Worm (Caenorhabditis elegans) whole organism, L1 larva: Measurements from ENCODE around the gene unc-84.

Source experiments
- C04F5.9 ChIP-seq: sonication (generic microtip); optimal IDR thresholded peaks from 2 replicates; lab custom pipeline; 2016; ENCODE audit warnings: missing genetic modification characterization, missing compliant biosample characterization
- C16A3.4 ChIP-seq: fragments of 150-350 bp; optimal IDR thresholded peaks from 2 replicates; lab custom pipeline; 2014; ENCODE audit warnings: missing biosample characterization, missing genetic modification characterization
- C34B4.2 ChIP-seq: sonication (generic microtip); optimal IDR thresholded peaks from 2 replicates; lab custom pipeline; 2017; ENCODE audit warnings: mild to moderate bottlenecking, missing genetic modification characterization, missing compliant biosample characterization
- F16B12.6 ChIP-seq: fragments of 150-350 bp; optimal IDR thresholded peaks from 2 replicates; lab custom pipeline; 2014; ENCODE audit warnings: missing biosample characterization, missing genetic modification characterization
- ama-1 ChIP-seq: fragments of 150-350 bp; optimal IDR thresholded peaks from 2 replicates; lab custom pipeline; 2014
- blmp-1 ChIP-seq: fragments of 150-350 bp; optimal IDR thresholded peaks from 2 replicates; lab custom pipeline; 2014; ENCODE audit warnings: missing biosample characterization, missing genetic modification characterization
- ceh-8 ChIP-seq: fragments of 200-800 bp; sonication (Bioruptor generic); optimal IDR thresholded peaks from 2 replicates; lab custom pipeline; 2018; ENCODE audit warnings: mild to moderate bottlenecking, missing genetic modification characterization, moderate library complexity, missing compliant biosample characterization
- ceh-82 ChIP-seq, 3 experiments: fragments of 150-350 bp in 1 of 3; sonication (generic microtip) in 2 of 3; optimal IDR thresholded peaks; 2 replicates each; lab custom pipeline; 2014 to 2017; ENCODE audit warnings: missing biosample characterization in 3 of 3, missing genetic modification characterization in 3 of 3
- dpl-1 ChIP-seq, 3 experiments: fragments of 150-350 bp in 2 of 3; sonication (generic microtip) in 1 of 3; optimal IDR thresholded peaks; 2 replicates each; lab custom pipeline; 2014 to 2017; ENCODE audit warnings: missing biosample characterization in 3 of 3, missing genetic modification characterization in 3 of 3, missing genetic modification reagents in 3 of 3
- efl-1 ChIP-seq, 4 experiments: fragments of 150-350 bp; optimal IDR thresholded peaks in 3 of 4; peaks in 1 of 4; 1 replicate in 1 of 4; 2 replicates in 3 of 4; lab custom pipeline; 2014; ENCODE audit warnings: missing biosample characterization in 2 of 4, missing genetic modification characterization in 2 of 4, missing genetic modification reagents in 2 of 4
- egl-13 ChIP-seq: sonication (generic microtip); optimal IDR thresholded peaks from 2 replicates; lab custom pipeline; 2016; ENCODE audit warnings: missing genotype, missing genetic modification reagents, missing genetic modification characterization, missing compliant biosample characterization
- egl-27 ChIP-seq, 2 experiments: fragments of 150-350 bp in 1 of 2; sonication (generic microtip); optimal IDR thresholded peaks; 3 replicates each; lab custom pipeline; 2017 to 2018; ENCODE audit warnings: missing biosample characterization in 2 of 2, missing genetic modification characterization in 2 of 2, missing genetic modification reagents in 2 of 2
- elt-3 ChIP-seq, 6 experiments: fragments of 150-350 bp in 1 of 6; sonication (generic microtip); optimal IDR thresholded peaks; 2 replicates each; lab custom pipeline; 2017 to 2018; ENCODE audit warnings: missing biosample characterization in 6 of 6, missing genetic modification characterization in 6 of 6, inconsistent platforms in 1 of 6
- hlh-17 ChIP-seq: fragments of 200-800 bp; sonication (Bioruptor generic); optimal IDR thresholded peaks from 2 replicates; lab custom pipeline; 2018; ENCODE audit warnings: missing genetic modification characterization, mild to moderate bottlenecking, missing compliant biosample characterization, moderate library complexity, borderline replicate concordance
- irx-1 ChIP-seq: sonication (generic microtip); optimal IDR thresholded peaks from 2 replicates; lab custom pipeline; 2016; ENCODE audit warnings: missing genetic modification characterization, missing compliant biosample characterization
- isw-1 ChIP-seq: fragments of 200-800 bp; sonication (Bioruptor generic); IDR thresholded peaks from 2 replicates; pipeline ENCODE4 v1.3.6; 2022; ENCODE audit warnings: missing genetic modification characterization, missing compliant biosample characterization
- jun-1 ChIP-seq: fragments of 150-350 bp; optimal IDR thresholded peaks from 2 replicates; lab custom pipeline; 2014; ENCODE audit warnings: missing biosample characterization, missing genetic modification reagents, missing genetic modification characterization
- lin-14 ChIP-seq: fragments of 200-800 bp; sonication (Bioruptor generic); optimal IDR thresholded peaks from 2 replicates; lab custom pipeline; 2018; ENCODE audit warnings: mild to moderate bottlenecking, missing genetic modification characterization, moderate library complexity, missing compliant biosample characterization
- lin-15B ChIP-seq: fragments of 150-350 bp; sonication (generic microtip); optimal IDR thresholded peaks from 3 replicates; lab custom pipeline; 2014; ENCODE audit warnings: missing biosample characterization, missing genetic modification characterization
- lin-35 ChIP-seq, 2 experiments: fragments of 150-350 bp; optimal IDR thresholded peaks; 2 replicates each; lab custom pipeline; 2014; ENCODE audit warnings: missing biosample characterization in 2 of 2, missing genetic modification characterization in 2 of 2, missing genetic modification reagents in 2 of 2
- lsy-2 ChIP-seq, 2 experiments: fragments of 150-350 bp; optimal IDR thresholded peaks; 2 replicates each; lab custom pipeline; 2014; ENCODE audit warnings: missing biosample characterization in 2 of 2, missing genetic modification characterization in 2 of 2
- nhr-12 ChIP-seq: sonication (generic microtip); optimal IDR thresholded peaks from 2 replicates; lab custom pipeline; 2017; ENCODE audit warnings: missing biosample characterization, missing genetic modification characterization
- nhr-20 ChIP-seq: sonication (generic microtip); optimal IDR thresholded peaks from 2 replicates; lab custom pipeline; 2016; ENCODE audit warnings: mild to moderate bottlenecking, missing genetic modification characterization, missing compliant biosample characterization
- nhr-28 ChIP-seq: fragments of 150-350 bp; optimal IDR thresholded peaks from 2 replicates; lab custom pipeline; 2014; ENCODE audit warnings: missing biosample characterization, missing genetic modification characterization
- nhr-47 ChIP-seq: sonication (generic microtip); optimal IDR thresholded peaks from 2 replicates; lab custom pipeline; 2016; ENCODE audit warnings: mild to moderate bottlenecking, missing genetic modification characterization, moderate library complexity, missing compliant biosample characterization
- nhr-71 ChIP-seq: sonication (generic microtip); optimal IDR thresholded peaks from 2 replicates; lab custom pipeline; 2016; ENCODE audit warnings: mild to moderate bottlenecking, missing genetic modification characterization, moderate library complexity, missing compliant biosample characterization
- nhr-85 ChIP-seq: sonication (generic microtip); peaks from one replicate; lab custom pipeline; 2016; ENCODE audit warnings: missing genetic modification characterization, inconsistent platforms, missing compliant biosample characterization
- nhr-90 ChIP-seq: sonication (generic microtip); optimal IDR thresholded peaks from 2 replicates; lab custom pipeline; 2016; ENCODE audit warnings: mild to moderate bottlenecking, missing genetic modification characterization, missing compliant biosample characterization; ENCODE audit not compliant: poor library complexity
- pag-3 ChIP-seq: sonication (generic microtip); optimal IDR thresholded peaks from 2 replicates; lab custom pipeline; 2017; ENCODE audit warnings: missing genetic modification characterization, mild to moderate bottlenecking, missing compliant biosample characterization, antibody characterized with exemption, borderline replicate concordance; ENCODE audit not compliant: insufficient read depth
- pax-3 ChIP-seq: fragments of 200-800 bp; sonication (Bioruptor generic); optimal IDR thresholded peaks from 2 replicates; lab custom pipeline; 2018; ENCODE audit warnings: mild to moderate bottlenecking, missing genetic modification characterization, moderate library complexity, missing compliant biosample characterization
- unc-86 ChIP-seq: sonication (generic microtip); optimal IDR thresholded peaks from 2 replicates; lab custom pipeline; 2016; ENCODE audit warnings: missing genetic modification characterization, missing compliant biosample characterization
- unc-98 ChIP-seq: fragments of 200-800 bp; sonication (Bioruptor generic); IDR thresholded peaks from 2 replicates; pipeline ENCODE4 v1.3.6; 2022; ENCODE audit warnings: missing genetic modification characterization, missing compliant biosample characterization

The unc-84 gene

DNA sequence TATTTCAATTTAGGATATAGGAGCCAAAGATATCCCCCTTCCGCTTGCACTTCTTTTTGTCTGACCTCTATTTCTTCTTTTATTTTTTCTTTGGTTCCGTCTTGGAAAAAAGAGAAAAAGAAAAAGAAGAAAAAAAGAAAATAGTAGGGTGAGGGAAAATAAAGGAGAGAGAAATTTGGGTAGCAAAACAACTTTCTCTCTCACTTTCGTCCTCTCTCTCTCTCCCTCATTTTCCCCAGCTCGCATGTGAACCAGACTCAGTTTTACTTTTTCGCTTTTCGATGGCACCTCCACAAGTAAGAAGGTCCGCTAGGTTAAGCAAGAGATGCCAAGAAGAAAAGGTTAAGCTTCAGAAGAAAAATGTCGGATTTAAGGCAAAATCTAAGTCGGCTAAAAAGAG is 41.8 kb upstream of the unc-84 start (continued):
- TF ChIP-seq unc-86 (tag; lab: Kevin White, UChicago), result no peak
- TF ChIP-seq nhr-20, result no peak
- no peak for TF ChIP-seq ceh-8 (GFP tag; lab: Kevin White, UChicago)
- peak in 1 of 6 experiments; percentile 15 for TF ChIP-seq elt-3 (tag; optimal IDR thresholded peaks at IDR 0.05; lab: Kevin White, UChicago)
- TF ChIP-seq lin-15B (tag; lab: Kevin White, UChicago), result no peak
- TF ChIP-seq unc-98 (GFP tag; lab: Robert Waterston, UW), result no peak
- peak; percentile 26 for TF ChIP-seq pag-3 (tag; lab: Kevin White, UChicago)
- TF ChIP-seq ceh-82 (tag; optimal IDR thresholded peaks at IDR 0.05; lab: Kevin White, UChicago), result peak in 1 of 3 experiments; percentile 15
- TF ChIP-seq, all 84 proteins: peak for 12

DNA sequence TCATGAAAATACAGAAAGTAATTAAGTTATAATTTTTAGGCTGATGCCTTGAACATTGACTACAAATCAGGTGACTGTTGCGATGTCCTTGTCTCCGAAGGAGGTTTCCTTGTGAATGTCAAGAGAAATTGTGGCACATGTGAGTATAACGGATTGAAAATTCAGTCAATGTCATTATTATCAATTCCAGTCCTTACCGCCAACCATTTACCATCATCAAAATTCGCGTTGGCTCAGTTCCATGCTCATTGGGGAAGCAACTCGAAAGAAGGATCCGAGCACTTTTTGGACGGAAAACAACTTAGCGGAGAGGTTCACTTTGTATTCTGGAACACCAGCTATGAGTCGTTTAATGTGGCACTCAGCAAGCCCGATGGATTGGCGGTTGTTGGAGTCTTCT is 41.2 kb upstream of the unc-84 start:
- TF ChIP-seq hlh-17 (GFP tag; lab: Kevin White, UChicago), result no peak
- peak in 1 of 2 experiments; percentile 8 for TF ChIP-seq lin-35 (GFP tag; optimal IDR thresholded peaks at IDR 0.05; lab: Kevin White, UChicago)
- TF ChIP-seq jun-1 (tag; lab: Kevin White, UChicago), result no peak
- peak in 1 of 2 experiments; percentile 2 for TF ChIP-seq lsy-2 (tag; optimal IDR thresholded peaks at IDR 0.05; lab: Kevin White, UChicago)

DNA sequence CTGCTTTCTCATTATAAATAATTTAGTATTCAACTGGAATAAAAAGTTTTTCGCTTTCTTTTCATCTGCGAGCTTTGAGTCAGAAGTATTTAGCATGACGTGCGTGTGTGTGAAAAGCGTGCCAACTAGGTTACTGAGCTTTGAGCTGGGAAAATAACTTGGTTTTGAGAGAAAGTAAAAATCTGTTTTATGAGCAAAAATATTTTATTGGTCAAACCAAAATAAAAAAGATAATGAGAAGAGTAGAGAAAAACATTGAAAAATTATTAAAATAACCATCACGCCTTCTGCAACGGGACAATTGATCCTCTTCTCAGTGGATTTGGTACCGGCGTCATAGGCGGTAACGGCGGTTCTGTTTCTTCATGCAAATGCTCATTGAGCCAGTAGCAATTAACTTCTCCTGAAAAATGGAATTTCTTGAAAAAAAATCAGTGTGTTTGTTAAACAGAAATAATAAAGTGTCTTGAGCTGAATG is 40.0 kb upstream of the unc-84 start:
- TF ChIP-seq efl-1 (optimal IDR thresholded peaks at IDR 0.05; lab: Kevin White, UChicago) (no peak), efl-1 (GFP tag; optimal IDR thresholded peaks at IDR 0.05 in 1 of 2; lab: Kevin White, UChicago) (peak in 1 of 2 experiments; percentile 73), isw-1 (GFP tag; lab: Robert Waterston, UW) (no peak), blmp-1 (tag; lab: Kevin White, UChicago) (peak; percentile 26), lsy-2 (tag; optimal IDR thresholded peaks at IDR 0.05; lab: Kevin White, UChicago) (peak in 1 of 2 experiments; percentile 50), egl-13 (tag; lab: Kevin White, UChicago) (peak; percentile 32), irx-1 (tag; lab: Kevin White, UChicago) (no peak), nhr-90 (tag; lab: Kevin White, UChicago) (peak; percentile 22), C04F5.9 (no peak), pag-3 (tag; lab: Kevin White, UChicago) (no peak), nhr-85 (tag; lab: Kevin White, UChicago) (peak; percentile 51), elt-3 (tag; optimal IDR thresholded peaks at IDR 0.05; lab: Kevin White, UChicago) (peak in 1 of 6 experiments; percentile 60), nhr-12 (no peak), nhr-47 (peak; percentile 42), pax-3 (tag; lab: Kevin White, UChicago) (no peak), ceh-82 (tag; optimal IDR thresholded peaks at IDR 0.05; lab: Kevin White, UChicago) (no peak), C34B4.2 (tag; lab: Kevin White, UChicago) (no peak), nhr-71 (tag; lab: Kevin White, UChicago) (peak; percentile 12), C16A3.4 (peak; percentile 33), lin-14 (peak; percentile 39), F16B12.6 (tag; lab: Kevin White, UChicago) (no peak), unc-86 (tag; lab: Kevin White, UChicago) (peak; percentile 33), nhr-20 (peak; percentile 23), egl-27 (tag; optimal IDR thresholded peaks at IDR 0.05; lab: Kevin White, UChicago) (no peak), dpl-1 (GFP tag; optimal IDR thresholded peaks at IDR 0.05; lab: Kevin White, UChicago) (no peak), ama-1 (lab: Kevin White, UChicago) (peak; percentile 68)

DNA sequence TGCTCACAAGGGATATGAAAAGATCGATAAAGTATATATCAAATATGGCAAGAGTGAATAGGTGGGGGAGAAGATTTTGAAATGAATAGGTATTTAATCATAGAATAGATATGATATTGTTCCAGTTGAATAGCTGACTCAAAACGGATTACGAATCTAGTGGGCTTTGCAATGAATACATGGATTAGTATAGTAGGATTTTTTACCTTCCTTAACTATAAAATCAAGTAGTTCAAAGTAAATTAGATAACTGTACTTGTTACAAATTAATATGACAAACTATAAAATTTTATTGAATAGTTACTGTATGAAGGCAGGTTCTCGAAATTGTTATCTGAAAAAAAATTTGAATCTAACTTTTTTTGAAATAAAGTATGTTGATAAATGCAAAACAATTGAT is 33.7 kb upstream of the unc-84 start, which contains the start of gene odr-1:
TSS of gene odr-1 (minus strand) at position 101 of the 400 bp plus-strand sequence.
- TF ChIP-seq efl-1 (optimal IDR thresholded peaks at IDR 0.05; lab: Kevin White, UChicago), result no peak
- TF ChIP-seq efl-1 (GFP tag; optimal IDR thresholded peaks at IDR 0.05 in 1 of 2; lab: Kevin White, UChicago), result peak in 1 of 2 experiments; percentile 56
- no peak for TF ChIP-seq nhr-28
